Fruit fly (Drosophila melanogaster): ENCODE data around the gene CARPA.

DNA sequence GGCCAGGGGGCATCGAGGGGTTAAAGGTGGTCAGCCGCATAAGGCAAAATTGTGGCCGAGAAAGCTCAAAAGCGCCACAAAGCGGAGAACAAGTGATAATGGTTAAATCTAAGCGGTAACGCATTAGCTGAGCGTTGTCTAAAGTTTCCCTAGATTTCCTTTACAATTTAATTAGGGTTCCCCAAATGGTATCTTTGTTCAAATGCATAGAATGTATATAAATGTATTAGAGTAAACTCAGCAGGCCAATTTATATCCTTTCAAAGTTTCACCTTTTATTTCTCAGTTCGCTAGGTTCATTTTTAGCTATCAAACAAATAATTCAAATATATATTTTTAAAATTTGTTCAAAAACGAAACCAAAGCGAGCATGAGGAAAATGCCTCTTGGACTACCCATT lies 48.1 kb upstream of the CARPA start, which contains the start of gene CG32718:
- TF ChIP-seq CG8478 (optimal IDR thresholded peaks at IDR 0.05) (no peak), EcR (GFP tag; optimal IDR thresholded peaks at IDR 0.05) (no peak), pan (optimal IDR thresholded peaks at IDR 0.05) (no peak), Dll (optimal IDR thresholded peaks at IDR 0.05) (no peak), psq (optimal IDR thresholded peaks at IDR 0.05) (no peak)

Measured in whole organism.